Worm (Caenorhabditis elegans): Measurements from ENCODE around the gene K10C8.4.

K10C8.4 gene

DNA sequence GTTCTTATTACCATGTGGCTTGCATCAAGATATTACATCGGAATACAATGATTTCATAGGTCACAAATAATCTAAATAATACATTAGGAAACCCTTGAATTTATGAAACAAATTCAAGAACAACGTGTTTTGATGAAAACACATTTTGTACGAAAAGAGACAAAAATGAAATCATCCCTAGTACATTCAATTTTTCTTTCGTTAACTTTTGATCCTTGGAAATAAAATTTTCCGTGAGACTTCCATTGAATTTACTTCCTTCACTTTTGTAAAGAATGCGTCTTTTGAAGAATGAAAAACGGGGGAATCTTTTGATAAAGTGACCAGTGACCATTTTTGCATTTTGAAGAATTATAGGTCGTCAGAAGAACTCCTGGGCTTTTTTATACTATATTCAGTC is 22.3 kb upstream of the K10C8.4 start:
- TF ChIP-seq attf-5 (GFP tag; optimal IDR thresholded peaks at IDR 0.05) (no peak), ZK185.1 (tag; optimal IDR thresholded peaks at IDR 0.05; ENCODE audit: poor library complexity, severe bottlenecking) (no peak), ceh-27 (GFP tag; optimal IDR thresholded peaks at IDR 0.05) (no peak), nfya-2 (GFP tag; IDR thresholded peaks at IDR 0.05) (no peak), mxl-1 (tag; optimal IDR thresholded peaks at IDR 0.05) (no peak), K11D2.4 (GFP tag; IDR thresholded peaks at IDR 0.05) (no peak), F39B2.1 (GFP tag; IDR thresholded peaks at IDR 0.05) (no peak), unc-130 (GFP tag; optimal IDR thresholded peaks at IDR 0.05) (no peak), aptf-3 (GFP tag; IDR thresholded peaks at IDR 0.05) (no peak), tbp1 (GFP tag; optimal IDR thresholded peaks at IDR 0.05) (no peak), ztf-18 (tag; optimal IDR thresholded peaks at IDR 0.05) (no peak), Y53G8AR.9 (GFP tag; conservative IDR thresholded peaks at IDR 0.05) (no peak)

DNA sequence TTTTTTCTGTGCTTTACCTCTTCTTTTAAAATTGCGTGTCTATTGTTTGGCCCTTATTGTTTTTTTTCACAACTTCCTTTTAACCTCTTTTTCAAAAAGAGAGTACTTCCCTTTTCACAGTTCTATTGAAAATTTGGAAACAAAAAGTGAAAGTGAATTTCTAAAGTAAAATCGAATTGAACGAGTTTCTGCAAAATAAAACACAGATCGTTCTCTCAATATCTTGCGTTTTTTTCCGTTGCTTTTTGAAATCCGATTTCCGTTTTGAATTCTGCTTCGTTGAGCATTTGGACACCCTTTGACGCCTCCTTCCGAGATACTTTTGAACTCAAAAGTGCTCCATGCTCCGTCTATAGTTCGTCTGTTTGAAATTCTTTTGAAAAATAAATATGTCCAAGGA is 19.8 kb upstream of the K10C8.4 start:
- TF ChIP-seq snpc-3.4 (tag; optimal IDR thresholded peaks at IDR 0.05) (no peak), nhr-90 (tag; optimal IDR thresholded peaks at IDR 0.05) (no peak), lin-26 (GFP tag; IDR thresholded peaks at IDR 0.05) (no peak), dpff-1 (tag; optimal IDR thresholded peaks at IDR 0.05) (no peak), aptf-2 (GFP tag; conservative IDR thresholded peaks at IDR 0.05) (no peak), ztf-25 (GFP tag; IDR thresholded peaks at IDR 0.05) (no peak), unc-62 (GFP tag; optimal IDR thresholded peaks at IDR 0.05) (no peak)

DNA sequence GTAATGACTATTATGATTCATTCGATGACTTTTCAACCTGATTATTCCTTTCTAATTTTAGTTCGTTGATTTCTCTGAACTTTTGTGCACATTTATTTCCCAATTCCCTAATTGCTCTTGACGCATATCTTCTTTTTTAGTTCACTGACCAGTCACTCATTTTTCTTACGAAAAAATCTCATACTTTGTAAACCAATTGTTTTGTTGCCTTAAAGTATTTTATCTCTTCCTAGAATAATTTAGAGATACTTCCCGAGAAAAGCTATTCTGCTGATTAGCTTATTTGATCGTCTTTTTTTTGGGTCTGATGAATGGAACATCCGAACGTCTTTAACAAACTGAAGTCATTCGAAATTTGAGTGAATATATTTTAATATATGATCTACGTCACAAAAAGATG is 16.8 kb upstream of the K10C8.4 start:
- TF ChIP-seq hlh-12 (tag; optimal IDR thresholded peaks at IDR 0.05) (no peak), sptf-2 (GFP tag; optimal IDR thresholded peaks at IDR 0.05) (no peak), hmg-1.2 (GFP tag; IDR thresholded peaks at IDR 0.05) (no peak), T07F8.4 (tag; optimal IDR thresholded peaks at IDR 0.05) (no peak), ztf-25 (GFP tag; IDR thresholded peaks at IDR 0.05) (no peak), lsl-1 (GFP tag; optimal IDR thresholded peaks at IDR 0.05) (no peak), somi-1 (GFP tag; optimal IDR thresholded peaks at IDR 0.05) (no peak), lsy-27 (tag; optimal IDR thresholded peaks at IDR 0.05; ENCODE audit: borderline replicate concordance, insufficient read depth) (no peak)

DNA sequence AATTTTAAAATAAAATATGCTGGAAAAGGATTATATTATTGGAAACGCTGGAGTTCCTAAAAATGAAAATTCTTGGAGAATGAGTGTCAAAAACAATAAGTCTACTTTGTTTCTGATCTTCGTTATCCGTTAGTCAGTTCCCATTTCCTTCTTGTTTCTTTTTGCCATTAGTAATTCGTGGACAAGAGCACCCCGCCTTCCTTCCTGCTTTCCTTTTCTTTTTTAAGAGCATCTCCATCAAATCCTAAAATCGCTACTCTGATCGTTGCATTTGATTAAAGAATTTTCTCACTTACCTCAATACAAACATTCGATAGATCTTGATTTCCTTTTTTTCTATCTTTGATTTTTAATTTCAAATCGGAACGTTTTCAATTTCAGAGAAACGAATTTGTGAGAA is 16.3 kb upstream of the K10C8.4 start, which contains the start of gene frpr-15:
TSS of gene frpr-15 (plus strand) at position 301 of the 400 bp plus-strand sequence.
- TF ChIP-seq snpc-3.4 (tag; optimal IDR thresholded peaks at IDR 0.05) (no peak), mcd-1 (GFP tag; IDR thresholded peaks at IDR 0.05) (no peak)

DNA sequence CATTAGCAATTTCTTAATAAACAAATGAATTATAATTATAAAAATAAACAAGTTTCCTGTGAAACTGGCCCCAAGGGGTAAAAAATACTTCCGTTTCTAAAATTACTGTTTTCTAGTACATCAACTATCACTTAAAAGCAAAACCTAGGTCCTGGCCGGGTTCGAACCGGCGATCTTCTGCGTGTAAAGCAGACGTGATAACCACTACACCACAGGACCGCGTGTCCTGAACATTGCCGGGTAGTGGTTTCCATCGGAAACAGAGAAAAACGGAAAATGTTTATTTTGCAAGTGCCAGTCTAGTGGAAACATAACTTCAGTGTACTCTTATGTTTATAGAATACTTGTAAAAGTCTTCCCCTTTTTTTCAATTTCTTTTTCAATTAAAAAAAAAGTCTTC is 12.9 kb upstream of the K10C8.4 start:
- TF ChIP-seq ztf-18 (tag; optimal IDR thresholded peaks at IDR 0.05) (peak; percentile 50), nhr-120 (GFP tag; IDR thresholded peaks at IDR 0.05) (no peak), ets-4 (GFP tag; optimal IDR thresholded peaks at IDR 0.05) (no peak), ceh-27 (GFP tag; optimal IDR thresholded peaks at IDR 0.05) (peak; percentile 1), rpc-1 (optimal IDR thresholded peaks at IDR 0.05) (peak; percentile 57), rpc-1 (tag; optimal IDR thresholded peaks at IDR 0.05) (peak; percentile 81), snpc-3.4 (tag; optimal IDR thresholded peaks at IDR 0.05) (no peak), mxl-1 (tag; optimal IDR thresholded peaks at IDR 0.05) (peak; percentile 29), hsf-1 (GFP tag; IDR thresholded peaks at IDR 0.05) (no peak), ZK185.1 (tag; optimal IDR thresholded peaks at IDR 0.05; ENCODE audit: poor library complexity, severe bottlenecking) (peak; percentile 18), F23B12.7 (tag; optimal IDR thresholded peaks at IDR 0.05; ENCODE audit: insufficient read depth) (peak; percentile 51), mel-28 (tag; optimal IDR thresholded peaks at IDR 0.05; ENCODE audit: borderline replicate concordance) (no peak), Y79H2A.3 (GFP tag; conservative IDR thresholded peaks at IDR 0.05) (no peak), ceh-40 (GFP tag; IDR thresholded peaks at IDR 0.05) (0 out of 2 replicates have a peak, but pooled peaks have one; percentile 32), sea-2 (GFP tag; IDR thresholded peaks at IDR 0.05) (no peak), snpc-1.3 (tag; optimal IDR thresholded peaks at IDR 0.05; ENCODE audit: insufficient read depth) (peak; percentile 40), pha-4 (tag; optimal IDR thresholded peaks at IDR 0.05) (no peak), snpc-4 (GFP tag; optimal IDR thresholded peaks at IDR 0.05) (no peak), snpc-4 (tag; optimal IDR thresholded peaks at IDR 0.05) (peak in 1 of 4 experiments; percentile 19), B0261.1 (tag; optimal IDR thresholded peaks at IDR 0.05) (peak; percentile 66), nhr-179 (tag; optimal IDR thresholded peaks at IDR 0.05) (peak; percentile 21)
